Fruit fly (Drosophila melanogaster) whole organism, embryonic: ENCODE measurements around the gene CG5886.

Source experiments
- Ada2b ChIP-seq: fragments of 200-800 bp; sonication (Bioruptor generic); IDR thresholded peaks from 2 replicates; pipeline ENCODE4 v1.3.6; 2022; ENCODE audit warnings: missing biosample characterization, missing genetic modification characterization
- Aef1 ChIP-seq: fragments of 200-800 bp; sonication (Bioruptor generic); IDR thresholded peaks from 3 replicates; pipeline ENCODE4 v1.3.6; 2022; ENCODE audit warnings: missing biosample characterization, missing genetic modification characterization
- BEAF-32 ChIP-seq: fragments of 200-800 bp; sonication (Bioruptor generic); optimal IDR thresholded peaks from 3 replicates; lab custom pipeline; 2017; ENCODE audit warnings: missing biosample characterization, missing genetic modification characterization, mild to moderate bottlenecking, moderate library complexity, missing genetic modification reagents
- CG10565 ChIP-seq: fragments of 200-800 bp; sonication (Bioruptor generic); optimal IDR thresholded peaks from 3 replicates; lab custom pipeline; 2016; ENCODE audit warnings: missing biosample characterization, mild to moderate bottlenecking, missing genetic modification characterization
- CG10979 ChIP-seq: fragments of 200-800 bp; sonication (Bioruptor generic); optimal IDR thresholded peaks from 2 replicates; lab custom pipeline; 2018; ENCODE audit warnings: missing biosample characterization, mild to moderate bottlenecking, missing genetic modification characterization, moderate library complexity
- CG13296 ChIP-seq: fragments of 200-800 bp; sonication (Bioruptor generic); optimal IDR thresholded peaks from 3 replicates; lab custom pipeline; 2018; ENCODE audit warnings: missing biosample characterization, mild to moderate bottlenecking, missing genetic modification characterization
- CG13424 ChIP-seq: fragments of 200-800 bp; sonication (Bioruptor generic); optimal IDR thresholded peaks from 2 replicates; lab custom pipeline; 2019; ENCODE audit warnings: missing biosample characterization, mild to moderate bottlenecking, missing genetic modification characterization, moderate library complexity
- CG14667 ChIP-seq: fragments of 200-800 bp; sonication (Bioruptor generic); IDR thresholded peaks from 2 replicates; pipeline ENCODE4 v1.3.6; 2022; ENCODE audit warnings: missing biosample characterization, missing genetic modification characterization
- CG16779 ChIP-seq: fragments of 200-800 bp; sonication (Bioruptor generic); IDR thresholded peaks from 2 replicates; pipeline ENCODE4 v1.3.6; 2022; ENCODE audit warnings: missing biosample characterization, missing genetic modification characterization
- CG17359 ChIP-seq: fragments of 200-800 bp; sonication (Bioruptor generic); optimal IDR thresholded peaks from 3 replicates; lab custom pipeline; 2018; ENCODE audit warnings: missing biosample characterization, mild to moderate bottlenecking, missing genetic modification characterization, moderate library complexity
- CG17612 ChIP-seq: fragments of 200-800 bp; sonication (Bioruptor generic); IDR thresholded peaks from 2 replicates; pipeline ENCODE4 v1.3.6; 2022; ENCODE audit warnings: missing biosample characterization, missing genetic modification characterization
- CG18476 ChIP-seq: fragments of 200-800 bp; sonication (Bioruptor generic); optimal IDR thresholded peaks from 2 replicates; lab custom pipeline; 2016; ENCODE audit warnings: missing biosample characterization, mild to moderate bottlenecking, missing genetic modification characterization
- CG2678 ChIP-seq: fragments of 200-800 bp; sonication (Bioruptor generic); optimal IDR thresholded peaks from 3 replicates; lab custom pipeline; 2019; ENCODE audit warnings: missing biosample characterization, mild to moderate bottlenecking, missing genetic modification characterization, moderate library complexity
- CG32767 ChIP-seq: fragments of 200-800 bp; sonication (Bioruptor generic); IDR thresholded peaks from 2 replicates; pipeline ENCODE4 v1.3.6; 2022; ENCODE audit warnings: missing biosample characterization, missing genetic modification characterization
- CG32772 ChIP-seq: fragments of 200-800 bp; sonication (Bioruptor generic); IDR thresholded peaks from 2 replicates; pipeline ENCODE4 v1.3.6; 2022; ENCODE audit warnings: missing biosample characterization, missing genetic modification characterization
- CG34224 ChIP-seq: fragments of 200-800 bp; sonication (Bioruptor generic); IDR thresholded peaks from 3 replicates; pipeline ENCODE4 v1.3.6; 2022; ENCODE audit warnings: missing biosample characterization, missing genetic modification characterization; ENCODE audit not compliant: partially characterized antibody
- CG34376 ChIP-seq: fragments of 200-800 bp; sonication (Bioruptor generic); optimal IDR thresholded peaks from 2 replicates; lab custom pipeline; 2018; ENCODE audit warnings: missing biosample characterization, mild to moderate bottlenecking, missing genetic modification characterization
- CG6175 ChIP-seq: fragments of 200-800 bp; sonication (Bioruptor generic); IDR thresholded peaks from 3 replicates; pipeline ENCODE4 v1.3.6; 2022; ENCODE audit warnings: missing biosample characterization, missing genetic modification characterization
- CG6854 ChIP-seq: fragments of 200-800 bp; sonication (Bioruptor generic); optimal IDR thresholded peaks from 3 replicates; lab custom pipeline; 2017; ENCODE audit warnings: missing biosample characterization, mild to moderate bottlenecking, missing genetic modification characterization
- CG7839 ChIP-seq: fragments of 200-800 bp; sonication (Bioruptor generic); optimal IDR thresholded peaks from 3 replicates; lab custom pipeline; 2018; ENCODE audit warnings: missing biosample characterization, mild to moderate bottlenecking, missing genetic modification characterization, moderate library complexity
- CG7987 ChIP-seq: fragments of 200-800 bp; sonication (Bioruptor generic); optimal IDR thresholded peaks from 2 replicates; lab custom pipeline; 2018; ENCODE audit warnings: missing biosample characterization, mild to moderate bottlenecking, missing genetic modification characterization, moderate library complexity
- CHES-1-like ChIP-seq: fragments of 200-800 bp; sonication (Bioruptor generic); optimal IDR thresholded peaks from 2 replicates; lab custom pipeline; 2016; ENCODE audit warnings: missing biosample characterization, missing genetic modification characterization
- Hr51 ChIP-seq, 2 experiments: fragments of 200-800 bp; sonication (Bioruptor generic); optimal IDR thresholded peaks; 2 replicates in 1 of 2; 3 replicates in 1 of 2; lab custom pipeline; 2016 to 2018; ENCODE audit warnings: missing biosample characterization in 2 of 2, missing genetic modification characterization in 2 of 2, mild to moderate bottlenecking in 1 of 2, moderate library complexity in 1 of 2
- Med ChIP-seq: fragments of 200-800 bp; sonication (Bioruptor generic); peaks from one replicate; lab custom pipeline; 2016; ENCODE audit warnings: missing biosample characterization, missing genetic modification characterization, mild to moderate bottlenecking, inconsistent platforms, moderate library complexity
- NK7.1 ChIP-seq: fragments of 200-800 bp; sonication (Bioruptor generic); optimal IDR thresholded peaks from 3 replicates; lab custom pipeline; 2016; ENCODE audit warnings: missing biosample characterization, missing genetic modification characterization
- ap ChIP-seq: fragments of 200-800 bp; sonication (Bioruptor generic); IDR thresholded peaks from 2 replicates; pipeline ENCODE4 v1.3.6; 2022; ENCODE audit warnings: missing biosample characterization, missing genetic modification characterization
- ci ChIP-seq: fragments of 200-800 bp; sonication (Bioruptor generic); IDR thresholded peaks from 3 replicates; pipeline ENCODE4 v1.3.6; 2022; ENCODE audit warnings: missing biosample characterization, missing genetic modification characterization
- crp ChIP-seq, 2 experiments: fragments of 200-800 bp; sonication (Bioruptor generic); optimal IDR thresholded peaks; 2 replicates in 1 of 2; 3 replicates in 1 of 2; lab custom pipeline; 2017; ENCODE audit warnings: missing biosample characterization in 2 of 2, missing genetic modification characterization in 2 of 2, mild to moderate bottlenecking in 1 of 2, moderate library complexity in 1 of 2
- cwo ChIP-seq: fragments of 200-800 bp; sonication (Bioruptor generic); optimal IDR thresholded peaks from 3 replicates; lab custom pipeline; 2017; ENCODE audit warnings: missing biosample characterization, missing genetic modification characterization, mild to moderate bottlenecking, moderate library complexity, missing genetic modification reagents
- da ChIP-seq: fragments of 200-800 bp; sonication (Bioruptor generic); optimal IDR thresholded peaks from 2 replicates; lab custom pipeline; 2016; ENCODE audit warnings: missing biosample characterization, missing genetic modification characterization
- dm ChIP-seq: fragments of 200-800 bp; sonication (Bioruptor generic); optimal IDR thresholded peaks from 3 replicates; lab custom pipeline; 2016; ENCODE audit warnings: missing biosample characterization, missing genetic modification characterization
- ftz-f1 ChIP-seq: fragments of 200-800 bp; sonication (Bioruptor generic); optimal IDR thresholded peaks from 2 replicates; lab custom pipeline; 2016; ENCODE audit warnings: missing biosample characterization, missing genetic modification characterization
- gsb ChIP-seq: fragments of 200-800 bp; sonication (Bioruptor generic); IDR thresholded peaks from 2 replicates; pipeline ENCODE4 v1.3.6; 2022; ENCODE audit warnings: missing biosample characterization, missing genetic modification characterization
- gt ChIP-seq: fragments of 200-800 bp; sonication (Bioruptor generic); IDR thresholded peaks from 2 replicates; pipeline ENCODE4 v1.3.6; 2022; ENCODE audit warnings: missing biosample characterization, missing genetic modification characterization
- hb ChIP-seq: fragments of 200-800 bp; sonication (Bioruptor generic); IDR thresholded peaks from 3 replicates; pipeline ENCODE4 v1.3.6; 2022; ENCODE audit warnings: missing biosample characterization, missing genetic modification characterization; ENCODE audit not compliant: partially characterized antibody
- insv ChIP-seq, 2 experiments: fragments of 200-800 bp; sonication (Bioruptor generic); optimal IDR thresholded peaks; 3 replicates each; lab custom pipeline; 2016 to 2018; ENCODE audit warnings: missing biosample characterization in 2 of 2, missing genetic modification characterization in 2 of 2
- inv ChIP-seq: fragments of 200-800 bp; sonication (Bioruptor generic); IDR thresholded peaks from 2 replicates; pipeline ENCODE4 v1.3.6; 2022; ENCODE audit warnings: missing biosample characterization, missing genetic modification characterization; ENCODE audit not compliant: partially characterized antibody
- klu ChIP-seq: fragments of 200-800 bp; sonication (Bioruptor generic); IDR thresholded peaks from 2 replicates; pipeline ENCODE4 v1.3.6; 2022; ENCODE audit warnings: missing biosample characterization, missing genetic modification characterization
- lmd ChIP-seq: fragments of 200-800 bp; sonication (Bioruptor generic); IDR thresholded peaks from 2 replicates; pipeline ENCODE4 v1.3.6; 2022; ENCODE audit warnings: missing biosample characterization, missing genetic modification characterization
- nmo ChIP-seq: fragments of 200-800 bp; sonication (Bioruptor generic); optimal IDR thresholded peaks from 2 replicates; lab custom pipeline; 2018; ENCODE audit warnings: missing biosample characterization, mild to moderate bottlenecking, missing genetic modification characterization, moderate library complexity
- pita ChIP-seq: fragments of 200-800 bp; sonication (Bioruptor generic); optimal IDR thresholded peaks from 2 replicates; lab custom pipeline; 2017; ENCODE audit warnings: missing biosample characterization, mild to moderate bottlenecking, missing genetic modification characterization
- prd ChIP-seq, 3 experiments: fragments of >200 bp in 2 of 3; fragments of 200-800 bp in 1 of 3; sonication (Bioruptor generic) in 1 of 3; optimal IDR thresholded peaks in 2 of 3; IDR thresholded peaks in 1 of 3; 2 replicates in 2 of 3; 3 replicates in 1 of 3; pipeline versions ENCODE4 v1.3.6 to Lab custom; 2017 to 2022; ENCODE audit warnings: missing biosample characterization in 1 of 3, missing genetic modification characterization in 1 of 3
- row ChIP-seq: fragments of 200-800 bp; sonication (Bioruptor generic); IDR thresholded peaks from 3 replicates; pipeline ENCODE4 v1.3.6; 2022; ENCODE audit warnings: missing biosample characterization, missing genetic modification characterization
- run ChIP-seq: fragments of 200-800 bp; sonication (Bioruptor generic); optimal IDR thresholded peaks from 3 replicates; lab custom pipeline; 2018; ENCODE audit warnings: missing biosample characterization, mild to moderate bottlenecking, missing genetic modification characterization
- so ChIP-seq: fragments of 200-800 bp; sonication (Bioruptor generic); IDR thresholded peaks from 3 replicates; pipeline ENCODE4 v1.3.6; 2022; ENCODE audit warnings: missing biosample characterization, missing genetic modification characterization
- unpg ChIP-seq: fragments of 200-800 bp; sonication (Bioruptor generic); optimal IDR thresholded peaks from 3 replicates; lab custom pipeline; 2018; ENCODE audit warnings: missing biosample characterization, mild to moderate bottlenecking, missing genetic modification characterization, moderate library complexity
- wdn ChIP-seq: fragments of 200-800 bp; sonication (Bioruptor generic); IDR thresholded peaks from 2 replicates; pipeline ENCODE4 v1.3.6; 2022; ENCODE audit warnings: missing biosample characterization, missing genetic modification characterization
- zen2 ChIP-seq: fragments of 200-800 bp; sonication (Bioruptor generic); IDR thresholded peaks from 3 replicates; pipeline ENCODE4 v1.3.6; 2022; ENCODE audit warnings: missing biosample characterization, missing genetic modification characterization; ENCODE audit not compliant: partially characterized antibody
- zfh1 ChIP-seq: fragments of 200-800 bp; sonication (Bioruptor generic); IDR thresholded peaks from 3 replicates; pipeline ENCODE4 v1.3.6; 2022; ENCODE audit warnings: missing biosample characterization, missing genetic modification characterization

CG5886 gene

DNA sequence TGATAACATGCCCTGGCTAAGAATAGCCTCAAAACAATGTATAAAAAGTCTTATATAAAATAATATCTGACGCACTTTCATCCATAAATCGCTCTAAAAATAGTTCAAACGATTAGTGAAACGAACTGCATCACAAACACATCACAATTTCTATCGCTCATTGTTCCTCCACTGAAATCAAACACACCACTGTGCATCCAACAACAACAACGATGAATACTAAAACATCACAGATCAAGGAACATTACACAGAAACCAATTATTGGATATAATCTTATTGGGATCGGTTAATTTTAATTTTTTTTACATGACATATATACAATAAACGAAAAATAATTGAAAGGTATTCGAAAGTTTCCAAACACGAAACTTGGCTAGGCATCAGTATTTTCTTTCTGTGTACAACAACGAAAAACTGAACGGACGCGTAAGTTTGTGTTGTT is 27.9 kb downstream of the CG5886 start (continued):
- TF ChIP-seq hb (GFP tag; lab: Robert Waterston, UW) (no peak), CG13296 (GFP tag; lab: Kevin White, UChicago) (peak; percentile 62), zen2 (GFP tag; lab: Robert Waterston, UW) (no peak), CG14667 (no peak; the same call in 1 of the 2 replicates), CG32772 (GFP tag; lab: Robert Waterston, UW) (peak; percentile 84), CG34224 (GFP tag; lab: Robert Waterston, UW) (no peak), dm (peak; percentile 40), BEAF-32 (GFP tag; lab: Kevin White, UChicago) (no peak), CG10565 (GFP tag; lab: Kevin White, UChicago) (no peak), Aef1 (GFP tag; lab: Robert Waterston, UW) (no peak; the same call in 1 of the 3 replicates), inv (GFP tag; lab: Robert Waterston, UW) (no peak), CHES-1-like (GFP tag; lab: Kevin White, UChicago) (peak; percentile 34), gsb (peak; percentile 58; the same call in 1 of the 2 replicates), CG6854 (GFP tag; lab: Kevin White, UChicago) (peak; percentile 57), Ada2b (peak; percentile 80), CG7987 (GFP tag; lab: Kevin White, UChicago) (peak; percentile 61), CG7839 (peak; percentile 90), so (GFP tag; lab: Robert Waterston, UW) (no peak; the same call in 1 of the 3 replicates), NK7.1 (peak; percentile 60), CG10979 (tag; lab: Kevin White, UChicago) (peak; percentile 88), Med (GFP tag; lab: Kevin White, UChicago) (peak; percentile 96), CG16779 (no peak; the same call in 1 of the 2 replicates), nmo (GFP tag; lab: Kevin White, UChicago) (peak; percentile 88), klu (GFP tag; lab: Robert Waterston, UW) (peak; percentile 56; the same call in 1 of the 2 replicates), crp (GFP tag; optimal IDR thresholded peaks at IDR 0.05; lab: Kevin White, UChicago) (no peak), wdn (no peak), CG17612 (no peak), CG17359 (tag; lab: Kevin White, UChicago) (peak; percentile 89), row (peak; percentile 87), CG18476 (peak; percentile 48), Hr51 (GFP tag; optimal IDR thresholded peaks at IDR 0.05; lab: Kevin White, UChicago) (peak; percentile 45 to 83), CG2678 (tag; lab: Kevin White, UChicago) (peak; percentile 90), ci (GFP tag; lab: Robert Waterston, UW) (peak; percentile 86; the same call in 2 of the 3 replicates), prd (optimal IDR thresholded peaks at IDR 0.05; lab: Kevin White, UChicago) (no peak), prd (GFP tag; IDR thresholded peaks at IDR 0.05; lab: Robert Waterston, UW) (peak; percentile 83), CG13424 (tag; lab: Kevin White, UChicago) (peak; percentile 86), gt (no peak; the same call in 1 of the 2 replicates), cwo (GFP tag; lab: Kevin White, UChicago) (peak; percentile 47), CG32767 (GFP tag; lab: Robert Waterston, UW) (peak; percentile 60; the same call in 1 of the 2 replicates), ap (peak; percentile 72), lmd (GFP tag; lab: Robert Waterston, UW) (no peak; the same call in 1 of the 2 replicates), ftz-f1 (GFP tag; lab: Kevin White, UChicago) (no peak), unpg (GFP tag; lab: Kevin White, UChicago) (peak; percentile 74), CG6175 (no peak; the same call in 2 of the 3 replicates), da (peak; percentile 19), zfh1 (GFP tag; lab: Robert Waterston, UW) (no peak; the same call in 1 of the 3 replicates), run (tag; lab: Kevin White, UChicago) (no peak), CG34376 (no peak), insv (GFP tag; optimal IDR thresholded peaks at IDR 0.05; lab: Kevin White, UChicago) (no peak), pita (GFP tag; lab: Kevin White, UChicago) (no peak)
